Fruit fly (Drosophila melanogaster) whole organism, embryonic: ENCODE data around the gene Bap111.

Source experiments
- Adf1 ChIP-seq: fragments of 200-800 bp; sonication (Bioruptor generic); IDR thresholded peaks from 2 replicates; pipeline ENCODE4 v1.3.6; 2022; ENCODE audit warnings: missing biosample characterization, missing genetic modification characterization
- Asciz ChIP-seq: fragments of 200-800 bp; sonication (Bioruptor generic); optimal IDR thresholded peaks from 2 replicates; lab custom pipeline; 2017; ENCODE audit warnings: missing biosample characterization, mild to moderate bottlenecking, missing genetic modification characterization, missing genetic modification reagents
- CG1024 ChIP-seq: fragments of 200-800 bp; sonication (Bioruptor generic); IDR thresholded peaks from 2 replicates; pipeline ENCODE4 v1.3.6; 2022; ENCODE audit warnings: missing biosample characterization, missing genetic modification characterization
- CG11093 ChIP-seq: fragments of 200-800 bp; sonication (Bioruptor generic); IDR thresholded peaks from 3 replicates; pipeline ENCODE4 v1.3.6; 2022; ENCODE audit warnings: missing biosample characterization, missing genetic modification characterization
- CG11247 ChIP-seq: fragments of 200-800 bp; sonication (Bioruptor generic); IDR thresholded peaks from 2 replicates; pipeline ENCODE4 v1.3.6; 2022; ENCODE audit warnings: missing biosample characterization, missing genetic modification characterization
- CG1233 ChIP-seq: fragments of 200-800 bp; sonication (Bioruptor generic); optimal IDR thresholded peaks from 4 replicates; lab custom pipeline; 2018; ENCODE audit warnings: missing biosample characterization, mild to moderate bottlenecking, missing genetic modification characterization
- CG12942 ChIP-seq: fragments of 200-800 bp; sonication (Bioruptor generic); optimal IDR thresholded peaks from 3 replicates; lab custom pipeline; 2016; ENCODE audit warnings: missing biosample characterization, missing genetic modification characterization
- CG13424 ChIP-seq: fragments of 200-800 bp; sonication (Bioruptor generic); optimal IDR thresholded peaks from 2 replicates; lab custom pipeline; 2019; ENCODE audit warnings: missing biosample characterization, mild to moderate bottlenecking, missing genetic modification characterization, moderate library complexity
- CG1529 ChIP-seq: fragments of 200-800 bp; sonication (Bioruptor generic); optimal IDR thresholded peaks from 3 replicates; lab custom pipeline; 2018; ENCODE audit warnings: missing biosample characterization, missing genetic modification characterization
- CG1602 ChIP-seq: fragments of 200-800 bp; sonication (Bioruptor generic); optimal IDR thresholded peaks from 3 replicates; lab custom pipeline; 2016; ENCODE audit warnings: missing biosample characterization, missing genetic modification characterization
- CG17568 ChIP-seq: fragments of 200-800 bp; sonication (Bioruptor generic); optimal IDR thresholded peaks from 2 replicates; lab custom pipeline; 2018; ENCODE audit warnings: missing biosample characterization, mild to moderate bottlenecking, missing genetic modification characterization, moderate library complexity
- CG2712 ChIP-seq: fragments of 200-800 bp; optimal IDR thresholded peaks from 3 replicates; lab custom pipeline; 2019; ENCODE audit warnings: missing biosample characterization, mild to moderate bottlenecking, missing genetic modification characterization, moderate library complexity
- CG31224 ChIP-seq: fragments of 200-800 bp; sonication (Bioruptor generic); IDR thresholded peaks from 2 replicates; pipeline ENCODE4 v1.3.6; 2022; ENCODE audit warnings: missing biosample characterization, missing genetic modification characterization
- CG3995 ChIP-seq: fragments of 200-800 bp; sonication (Bioruptor generic); optimal IDR thresholded peaks from 3 replicates; lab custom pipeline; 2016; ENCODE audit warnings: missing biosample characterization, missing genetic modification characterization
- CG4328 ChIP-seq: fragments of 200-800 bp; sonication (Bioruptor generic); optimal IDR thresholded peaks from 3 replicates; lab custom pipeline; 2017; ENCODE audit warnings: missing biosample characterization, missing genetic modification reagents, missing genetic modification characterization
- CG6254 ChIP-seq: fragments of 200-800 bp; sonication (Bioruptor generic); optimal IDR thresholded peaks from 3 replicates; lab custom pipeline; 2017; ENCODE audit warnings: mild to moderate bottlenecking, missing biosample characterization, missing genetic modification reagents, missing genetic modification characterization
- CG7745 ChIP-seq: fragments of 200-800 bp; sonication (Bioruptor generic); optimal IDR thresholded peaks from 2 replicates; lab custom pipeline; 2018; ENCODE audit warnings: missing biosample characterization, mild to moderate bottlenecking, missing genetic modification characterization, moderate library complexity
- CG9876 ChIP-seq: fragments of 200-800 bp; sonication (Bioruptor generic); optimal IDR thresholded peaks from 2 replicates; lab custom pipeline; 2016; ENCODE audit warnings: missing biosample characterization, missing genetic modification characterization
- D19A ChIP-seq: fragments of 200-800 bp; optimal IDR thresholded peaks from 3 replicates; lab custom pipeline; 2019; ENCODE audit warnings: missing biosample characterization, mild to moderate bottlenecking, missing genetic modification characterization, moderate library complexity
- Dfd ChIP-seq, 2 experiments: fragments of >200 bp; optimal IDR thresholded peaks; 2 replicates each; lab custom pipeline; 2017; ENCODE audit warnings: missing biosample characterization in 2 of 2, missing genetic modification characterization in 2 of 2
- Dp ChIP-seq: fragments of 200-800 bp; sonication (Bioruptor generic); optimal IDR thresholded peaks from 2 replicates; lab custom pipeline; 2018; ENCODE audit warnings: missing biosample characterization, mild to moderate bottlenecking, missing genetic modification characterization, moderate library complexity
- ERR ChIP-seq: fragments of 200-800 bp; sonication (Bioruptor generic); optimal IDR thresholded peaks from 2 replicates; lab custom pipeline; 2016; ENCODE audit warnings: missing biosample characterization, missing genetic modification characterization
- Eip74EF ChIP-seq, 2 experiments: fragments of 200-800 bp in 1 of 2; fragments of >200 bp in 1 of 2; sonication (Bioruptor generic) in 1 of 2; optimal IDR thresholded peaks; 2 replicates each; lab custom pipeline; 2017 to 2019; ENCODE audit warnings: missing biosample characterization in 2 of 2, missing genetic modification characterization in 2 of 2, mild to moderate bottlenecking in 1 of 2, moderate library complexity in 1 of 2
- HLH54F ChIP-seq: fragments of 200-800 bp; sonication (Bioruptor generic); optimal IDR thresholded peaks from 3 replicates; lab custom pipeline; 2016; ENCODE audit warnings: missing biosample characterization, missing genetic modification characterization
- HmgD ChIP-seq: fragments of 200-800 bp; sonication (Bioruptor generic); optimal IDR thresholded peaks from 3 replicates; lab custom pipeline; 2016; ENCODE audit warnings: missing biosample characterization, missing genetic modification characterization
- Hr39 ChIP-seq: fragments of >200 bp; optimal IDR thresholded peaks from 2 replicates; lab custom pipeline; 2017
- Mad ChIP-seq: fragments of 200-800 bp; sonication (Bioruptor generic); optimal IDR thresholded peaks from 2 replicates; lab custom pipeline; 2016; ENCODE audit warnings: missing biosample characterization, missing genetic modification characterization
- Meics ChIP-seq: fragments of 200-800 bp; sonication (Bioruptor generic); optimal IDR thresholded peaks from 2 replicates; lab custom pipeline; 2017; ENCODE audit warnings: missing biosample characterization, mild to moderate bottlenecking, missing genetic modification characterization
- Nf-YA ChIP-seq: fragments of 200-800 bp; sonication (Bioruptor generic); IDR thresholded peaks from 2 replicates; pipeline ENCODE4 v1.3.6; 2022; ENCODE audit warnings: missing biosample characterization, missing genetic modification characterization
- PHDP ChIP-seq: fragments of 200-800 bp; sonication (Bioruptor generic); optimal IDR thresholded peaks from 3 replicates; lab custom pipeline; 2018; ENCODE audit warnings: missing biosample characterization, mild to moderate bottlenecking, missing genetic modification characterization, moderate library complexity
- Ssrp ChIP-seq: fragments of 200-800 bp; sonication (Bioruptor generic); optimal IDR thresholded peaks from 2 replicates; lab custom pipeline; 2018; ENCODE audit warnings: missing biosample characterization, mild to moderate bottlenecking, missing genetic modification characterization, moderate library complexity
- Usf ChIP-seq: fragments of 200-800 bp; sonication (Bioruptor generic); optimal IDR thresholded peaks from 2 replicates; lab custom pipeline; 2017; ENCODE audit warnings: missing genotype, missing biosample characterization, missing genetic modification characterization
- Vsx1 ChIP-seq: fragments of 200-800 bp; sonication (Bioruptor generic); optimal IDR thresholded peaks from 2 replicates; lab custom pipeline; 2017; ENCODE audit warnings: missing biosample characterization, mild to moderate bottlenecking, missing genetic modification characterization, missing genetic modification reagents
- Xrp1 ChIP-seq: fragments of 200-800 bp; sonication (Bioruptor generic); IDR thresholded peaks from 2 replicates; pipeline ENCODE4 v1.3.6; 2022; ENCODE audit warnings: missing biosample characterization, missing genetic modification characterization
- chn ChIP-seq: fragments of 200-800 bp; sonication (Bioruptor generic); optimal IDR thresholded peaks from 2 replicates; lab custom pipeline; 2016; ENCODE audit warnings: missing biosample characterization, missing genetic modification characterization
- gcm ChIP-seq: fragments of 200-800 bp; sonication (Bioruptor generic); optimal IDR thresholded peaks from 2 replicates; lab custom pipeline; 2019; ENCODE audit warnings: missing biosample characterization, mild to moderate bottlenecking, missing genetic modification characterization, moderate library complexity
- kay ChIP-seq: fragments of 200-800 bp; sonication (Bioruptor generic); optimal IDR thresholded peaks from 2 replicates; lab custom pipeline; 2016; ENCODE audit warnings: missing biosample characterization, missing genetic modification characterization
- ken ChIP-seq: fragments of 200-800 bp; sonication (Bioruptor generic); IDR thresholded peaks from 3 replicates; pipeline ENCODE4 v1.3.6; 2022; ENCODE audit warnings: missing biosample characterization, missing genetic modification characterization
- lbe ChIP-seq: fragments of 200-800 bp; sonication (Bioruptor generic); optimal IDR thresholded peaks from 2 replicates; lab custom pipeline; 2016; ENCODE audit warnings: missing biosample characterization, mild to moderate bottlenecking, missing genetic modification characterization
- lola ChIP-seq, 3 experiments: fragments of >200 bp in 2 of 3; fragments of 200-800 bp in 1 of 3; sonication (Bioruptor generic) in 1 of 3; optimal IDR thresholded peaks; 2 replicates each; lab custom pipeline; 2017 to 2019; ENCODE audit warnings: missing biosample characterization in 3 of 3, missing genetic modification characterization in 3 of 3, mild to moderate bottlenecking in 1 of 3, moderate library complexity in 1 of 3
- mirr ChIP-seq: fragments of 200-800 bp; sonication (Bioruptor generic); optimal IDR thresholded peaks from 3 replicates; lab custom pipeline; 2018; ENCODE audit warnings: missing biosample characterization, mild to moderate bottlenecking, missing genetic modification characterization
- otp ChIP-seq: fragments of 200-800 bp; sonication (Bioruptor generic); IDR thresholded peaks from 3 replicates; pipeline ENCODE4, ENCODE4 v1.3.6; 2022; ENCODE audit warnings: missing biosample characterization, missing genetic modification characterization
- pan ChIP-seq, 4 experiments: fragments of >200 bp in 3 of 4; fragments of 200-800 bp in 1 of 4; sonication (Bioruptor generic) in 1 of 4; optimal IDR thresholded peaks in 3 of 4; IDR thresholded peaks in 1 of 4; 2 replicates each; pipeline versions ENCODE4 v1.3.6 to Lab custom; 2017 to 2022; ENCODE audit warnings: missing biosample characterization in 2 of 4, missing genetic modification characterization in 2 of 4, mixed read lengths in 1 of 4
- peb ChIP-seq: fragments of 200-800 bp; sonication (Bioruptor generic); IDR thresholded peaks from 2 replicates; pipeline ENCODE4 v1.3.6; 2022; ENCODE audit warnings: missing biosample characterization, missing genetic modification characterization
- pros ChIP-seq: fragments of 200-800 bp; sonication (Bioruptor generic); optimal IDR thresholded peaks from 3 replicates; lab custom pipeline; 2019; ENCODE audit warnings: missing biosample characterization, mild to moderate bottlenecking, missing genetic modification characterization, moderate library complexity
- ranshi ChIP-seq: fragments of 200-800 bp; sonication (Bioruptor generic); IDR thresholded peaks from 2 replicates; pipeline ENCODE4 v1.3.6; 2022; ENCODE audit warnings: missing biosample characterization, missing genetic modification characterization
- shn ChIP-seq: fragments of 200-800 bp; sonication (Bioruptor generic); optimal IDR thresholded peaks from 3 replicates; lab custom pipeline; 2016; ENCODE audit warnings: missing biosample characterization, missing genetic modification characterization
- sna ChIP-seq: fragments of 200-800 bp; sonication (Bioruptor generic); IDR thresholded peaks from 2 replicates; pipeline ENCODE4 v1.3.6; 2022; ENCODE audit warnings: missing biosample characterization, missing genetic modification characterization; ENCODE audit not compliant: partially characterized antibody
- sug ChIP-seq: fragments of 200-800 bp; optimal IDR thresholded peaks from 2 replicates; lab custom pipeline; 2019; ENCODE audit warnings: missing biosample characterization, mild to moderate bottlenecking, missing genetic modification characterization, moderate library complexity
- tap ChIP-seq: fragments of 200-800 bp; optimal IDR thresholded peaks from 3 replicates; lab custom pipeline; 2019; ENCODE audit warnings: missing biosample characterization, mild to moderate bottlenecking, missing genetic modification characterization, moderate library complexity
- vnd ChIP-seq: fragments of 200-800 bp; sonication (Bioruptor generic); IDR thresholded peaks from 3 replicates; pipeline ENCODE4 v1.3.6; 2022; ENCODE audit warnings: missing biosample characterization, missing genetic modification characterization; ENCODE audit not compliant: partially characterized antibody

The Bap111 gene

DNA sequence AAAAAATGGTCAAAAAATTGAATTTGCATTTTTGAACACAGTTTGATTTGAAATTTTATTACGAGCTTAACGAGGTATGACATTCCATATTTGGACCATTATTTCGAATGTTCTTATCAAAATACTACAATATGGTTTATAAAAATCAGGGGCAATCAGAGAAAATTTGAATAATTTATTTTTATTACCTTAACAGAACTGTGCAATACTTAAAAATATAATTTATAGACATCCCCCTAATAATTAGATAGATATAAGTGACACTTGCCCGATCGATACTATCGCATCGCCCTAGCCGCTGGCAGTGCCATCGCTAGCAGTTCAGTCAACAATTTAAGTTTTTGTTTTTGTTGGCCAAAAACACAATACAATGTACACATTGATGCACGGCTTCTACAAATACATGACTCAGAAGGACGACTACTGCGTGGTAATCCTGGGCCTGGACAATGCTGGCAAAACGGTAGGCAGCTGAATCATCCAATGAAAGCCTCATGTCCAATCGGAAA lies 42.3 kb upstream of the Bap111 start, which contains the start of gene Arfrp1 (continued):
- TF ChIP-seq CG1233 (GFP tag; lab: Kevin White, UChicago) (no peak), Xrp1 (no peak), Mad (GFP tag; lab: Kevin White, UChicago) (no peak), ERR (no peak), CG1529 (GFP tag; lab: Kevin White, UChicago) (no peak), lola (GFP tag; optimal IDR thresholded peaks at IDR 0.05; lab: Kevin White, UChicago) (no peak), gcm (GFP tag; lab: Kevin White, UChicago) (no peak), CG1024 (GFP tag; lab: Robert Waterston, UW) (no peak), PHDP (tag; lab: Kevin White, UChicago) (no peak), sug (tag; lab: Kevin White, UChicago) (peak; percentile 24), mirr (GFP tag; lab: Kevin White, UChicago) (no peak), Hr39 (no peak), lbe (GFP tag; lab: Kevin White, UChicago) (no peak), CG11247 (GFP tag; lab: Robert Waterston, UW) (no peak; the same call in 1 of the 2 replicates), Ssrp (tag; lab: Kevin White, UChicago) (no peak), CG31224 (GFP tag; lab: Robert Waterston, UW) (no peak), CG2712 (tag; lab: Kevin White, UChicago) (peak; percentile 25), CG11093 (no peak), Adf1 (GFP tag; lab: Robert Waterston, UW) (no peak), CG17568 (GFP tag; lab: Kevin White, UChicago) (no peak), ken (no peak), Usf (GFP tag; lab: Kevin White, UChicago) (no peak), pan (optimal IDR thresholded peaks at IDR 0.05; lab: Kevin White, UChicago) (no peak), pan (GFP tag; optimal IDR thresholded peaks at IDR 0.05 in 1 of 2, IDR thresholded peaks at IDR 0.05 in 1 of 2) (no peak), CG7745 (tag; lab: Kevin White, UChicago) (no peak), D19A (tag; lab: Kevin White, UChicago) (no peak), Meics (GFP tag; lab: Kevin White, UChicago) (no peak), HLH54F (GFP tag; lab: Kevin White, UChicago) (no peak), peb (GFP tag; lab: Robert Waterston, UW) (no peak), Asciz (GFP tag; lab: Kevin White, UChicago) (no peak), otp (no peak), CG3995 (GFP tag; lab: Kevin White, UChicago) (peak; percentile 53), HmgD (GFP tag; lab: Kevin White, UChicago) (no peak), chn (no peak), CG12942 (GFP tag; lab: Kevin White, UChicago) (no peak), CG1602 (peak; percentile 15), sna (peak; percentile 55), shn (GFP tag; lab: Kevin White, UChicago) (no peak), Nf-YA (no peak), Dfd (GFP tag; optimal IDR thresholded peaks at IDR 0.05; lab: Kevin White, UChicago) (no peak), vnd (GFP tag; lab: Robert Waterston, UW) (peak; percentile 71), CG9876 (GFP tag; lab: Kevin White, UChicago) (no peak), tap (tag; lab: Kevin White, UChicago) (no peak), ranshi (no peak), Eip74EF (GFP tag; optimal IDR thresholded peaks at IDR 0.05; lab: Kevin White, UChicago) (no peak), CG13424 (tag; lab: Kevin White, UChicago) (peak; percentile 32), CG6254 (GFP tag; lab: Kevin White, UChicago) (no peak), CG4328 (GFP tag; lab: Kevin White, UChicago) (no peak), Vsx1 (GFP tag; lab: Kevin White, UChicago) (no peak), kay (peak; percentile 11), Dp (GFP tag; lab: Kevin White, UChicago) (no peak), pros (GFP tag; lab: Kevin White, UChicago) (no peak)
